Worm (Caenorhabditis elegans) whole organism, young adult: ENCODE results near the gene dtmk-1.

Source experiments
- F57A8.1 ChIP-seq: fragments of 200-800 bp; sonication (Bioruptor generic); optimal IDR thresholded peaks from 2 replicates; lab custom pipeline; 2018; ENCODE audit warnings: mild to moderate bottlenecking, missing genetic modification characterization, moderate library complexity, missing compliant biosample characterization
- Y79H2A.3 ChIP-seq: fragments of 200-800 bp; sonication (Bioruptor generic); conservative IDR thresholded peaks from 2 replicates; pipeline ENCODE4 v1.3.6; 2022; ENCODE audit warnings: missing genetic modification reagents, missing genetic modification characterization, missing compliant biosample characterization
- attf-6 ChIP-seq: fragments of 200-800 bp; sonication (Bioruptor generic); IDR thresholded peaks from 2 replicates; pipeline ENCODE4 v1.3.6; 2022; ENCODE audit warnings: missing genetic modification reagents, missing genetic modification characterization, missing compliant biosample characterization
- ceh-27 ChIP-seq: fragments of 200-800 bp; sonication (Bioruptor generic); optimal IDR thresholded peaks from 2 replicates; lab custom pipeline; 2018; ENCODE audit warnings: mild to moderate bottlenecking, missing genetic modification characterization, moderate library complexity, missing compliant biosample characterization
- let-607 ChIP-seq, 2 experiments: fragments of 200-800 bp in 1 of 2; sonication (Bioruptor generic) in 1 of 2; sonication (generic microtip) in 1 of 2; optimal IDR thresholded peaks; 2 replicates each; lab custom pipeline; 2016 to 2018; ENCODE audit warnings: mild to moderate bottlenecking in 2 of 2, missing compliant biosample characterization in 2 of 2, missing genetic modification characterization in 2 of 2, moderate library complexity in 2 of 2, missing genotype in 1 of 2
- snpc-4 ChIP-seq, 5 experiments: fragments of 150-350 bp in 1 of 5; sonication (generic microtip) in 4 of 5; optimal IDR thresholded peaks; 2 replicates each; lab custom pipeline; 2014 to 2018; ENCODE audit warnings: missing genetic modification characterization in 5 of 5, missing biosample characterization in 3 of 5, antibody characterized with exemption in 2 of 5, mild to moderate bottlenecking in 2 of 5, missing compliant biosample characterization in 2 of 5, missing genotype in 2 of 5, moderate library complexity in 2 of 5, missing genetic modification reagents in 1 of 5

DNA sequence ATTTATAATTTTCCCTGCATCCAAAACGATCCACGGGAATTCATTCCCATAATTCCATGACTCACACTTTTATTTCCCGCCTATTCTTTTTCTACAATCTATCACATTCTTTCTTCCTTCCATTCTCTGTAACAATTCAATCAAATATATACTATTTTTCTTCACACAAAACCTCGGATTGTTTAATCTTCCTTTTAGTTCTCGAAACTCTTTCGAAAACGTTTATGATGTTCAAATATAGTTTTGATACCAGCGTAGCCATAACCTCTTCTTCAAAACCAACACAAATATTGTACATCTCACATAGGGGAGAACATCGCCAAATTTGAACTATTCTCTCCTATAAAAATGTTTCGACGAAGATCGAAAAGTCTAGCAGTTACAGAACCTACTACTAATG is 23.9 kb upstream of the dtmk-1 start, which contains the start of gene lec-3:
- TF ChIP-seq attf-6 (no peak), let-607 (tag; optimal IDR thresholded peaks at IDR 0.05; lab: Kevin White, UChicago) (no peak), ceh-27 (no peak), snpc-4 (GFP tag; optimal IDR thresholded peaks at IDR 0.05; lab: Kevin White, UChicago) (no peak), snpc-4 (tag; optimal IDR thresholded peaks at IDR 0.05; lab: Kevin White, UChicago) (no peak), F57A8.1 (no peak), Y79H2A.3 (GFP tag; lab: Robert Waterston, UW) (no peak)
